Worm (Caenorhabditis elegans) whole organism, L2 larva: ENCODE data around the gene col-90.

Experiments
- aly-2 ChIP-seq: fragments of 150-350 bp; optimal IDR thresholded peaks from 2 replicates; lab custom pipeline; 2014; ENCODE audit warnings: missing biosample characterization, missing genetic modification characterization
- blmp-1 ChIP-seq: sonication (generic microtip); optimal IDR thresholded peaks from 2 replicates; lab custom pipeline; 2017; ENCODE audit warnings: missing genetic modification characterization, mild to moderate bottlenecking, missing compliant biosample characterization, antibody characterized with exemption, moderate library complexity; ENCODE audit not compliant: insufficient read depth
- ceh-82 ChIP-seq: fragments of 150-350 bp; optimal IDR thresholded peaks from 2 replicates; lab custom pipeline; 2014; ENCODE audit warnings: missing biosample characterization, missing genetic modification characterization
- dmd-4 ChIP-seq: sonication (generic microtip); optimal IDR thresholded peaks from 2 replicates; lab custom pipeline; 2017; ENCODE audit warnings: missing biosample characterization, missing genetic modification characterization
- elt-1 ChIP-seq: fragments of 150-350 bp; optimal IDR thresholded peaks from 2 replicates; lab custom pipeline; 2014; ENCODE audit warnings: missing biosample characterization, missing genetic modification characterization
- nhr-11 ChIP-seq: fragments of 150-350 bp; optimal IDR thresholded peaks from 2 replicates; lab custom pipeline; 2014; ENCODE audit warnings: missing biosample characterization, missing genetic modification characterization
- nhr-23 ChIP-seq: fragments of 150-350 bp; optimal IDR thresholded peaks from 2 replicates; lab custom pipeline; 2014; ENCODE audit warnings: missing biosample characterization, missing genetic modification reagents, missing genetic modification characterization
- skn-1 ChIP-seq: sonication (generic microtip); optimal IDR thresholded peaks from 2 replicates; lab custom pipeline; 2017; ENCODE audit warnings: missing biosample characterization, missing genetic modification characterization
- unc-62 ChIP-seq: fragments of 150-350 bp; optimal IDR thresholded peaks from 2 replicates; lab custom pipeline; 2014; ENCODE audit warnings: missing biosample characterization, missing genetic modification reagents, missing genetic modification characterization
- ztf-4 ChIP-seq: fragments of 150-350 bp; optimal IDR thresholded peaks from 2 replicates; lab custom pipeline; 2014; ENCODE audit warnings: missing biosample characterization, missing genetic modification characterization

- TF ChIP-seq ceh-82 (tag; lab: Kevin White, UChicago): no peak
- TF ChIP-seq unc-62 (GFP tag; lab: Kevin White, UChicago): no peak
- TF ChIP-seq skn-1 (tag; lab: Kevin White, UChicago): no peak
- no peak for TF ChIP-seq elt-1 (tag; lab: Kevin White, UChicago)
- TF ChIP-seq blmp-1 (tag; lab: Kevin White, UChicago): no peak
- TF ChIP-seq aly-2: no peak
- no peak for TF ChIP-seq nhr-11 (tag; lab: Kevin White, UChicago)
- TF ChIP-seq ztf-4 (tag; lab: Kevin White, UChicago): no peak
- TF ChIP-seq nhr-23 (tag; lab: Kevin White, UChicago): no peak
- no peak for TF ChIP-seq dmd-4 (tag; lab: Kevin White, UChicago)
Observed at ce11 chrIII:7909263-7909662, 39.4 kb upstream of the col-90 start, which contains the start of gene ZK688.1.
